Fruit fly (Drosophila melanogaster) whole organism, embryonic: ENCODE results near the gene CG42489.

ENCODE experiments used
- Bteb2 ChIP-seq: fragments of 200-800 bp; sonication (Bioruptor generic); optimal IDR thresholded peaks from 2 replicates; lab custom pipeline; 2016; ENCODE audit warnings: missing biosample characterization, missing genetic modification characterization
- CG11504 ChIP-seq: fragments of 200-800 bp; sonication (Bioruptor generic); optimal IDR thresholded peaks from 3 replicates; lab custom pipeline; 2019; ENCODE audit warnings: missing biosample characterization, mild to moderate bottlenecking, missing genetic modification characterization, moderate library complexity
- CG11695 ChIP-seq: fragments of 200-800 bp; sonication (Bioruptor generic); IDR thresholded peaks from 3 replicates; pipeline ENCODE4 v1.3.6; 2022; ENCODE audit warnings: missing biosample characterization, missing genetic modification characterization
- CG12659 ChIP-seq: fragments of 200-800 bp; sonication (Bioruptor generic); optimal IDR thresholded peaks from 3 replicates; lab custom pipeline; 2017; ENCODE audit warnings: mild to moderate bottlenecking, missing biosample characterization, missing genetic modification reagents, missing genetic modification characterization
- CG14014 ChIP-seq: fragments of 200-800 bp; sonication (Bioruptor generic); IDR thresholded peaks from 2 replicates; pipeline ENCODE4 v1.3.6; 2022; ENCODE audit warnings: missing biosample characterization, missing genetic modification characterization
- CG16779 ChIP-seq: fragments of 200-800 bp; sonication (Bioruptor generic); IDR thresholded peaks from 2 replicates; pipeline ENCODE4 v1.3.6; 2022; ENCODE audit warnings: missing biosample characterization, missing genetic modification characterization
- CG30020 ChIP-seq: fragments of 200-800 bp; optimal IDR thresholded peaks from 2 replicates; lab custom pipeline; 2019; ENCODE audit warnings: missing biosample characterization, mild to moderate bottlenecking, missing genetic modification characterization, moderate library complexity
- CG32532 ChIP-seq: fragments of 200-800 bp; sonication (Bioruptor generic); IDR thresholded peaks from 2 replicates; pipeline ENCODE4 v1.3.6; 2022; ENCODE audit warnings: missing biosample characterization, missing genetic modification characterization
- CG4707 ChIP-seq: fragments of 200-800 bp; sonication (Bioruptor generic); optimal IDR thresholded peaks from 2 replicates; lab custom pipeline; 2018; ENCODE audit warnings: missing biosample characterization, mild to moderate bottlenecking, missing genetic modification characterization, moderate library complexity
- CG4820 ChIP-seq: fragments of 200-800 bp; sonication (Bioruptor generic); optimal IDR thresholded peaks from 3 replicates; lab custom pipeline; 2016; ENCODE audit warnings: missing biosample characterization, missing genetic modification characterization
- CG7271 ChIP-seq: fragments of 200-800 bp; sonication (Bioruptor generic); optimal IDR thresholded peaks from 2 replicates; lab custom pipeline; 2018; ENCODE audit warnings: missing biosample characterization, mild to moderate bottlenecking, missing genetic modification characterization, moderate library complexity
- CG9215 ChIP-seq: fragments of 200-800 bp; sonication (Bioruptor generic); IDR thresholded peaks from 2 replicates; pipeline ENCODE4 v1.3.6; 2022; ENCODE audit warnings: missing biosample characterization, missing genetic modification characterization
- Deaf1 ChIP-seq: fragments of 200-800 bp; optimal IDR thresholded peaks from 3 replicates; lab custom pipeline; 2019; ENCODE audit warnings: missing biosample characterization, mild to moderate bottlenecking, missing genetic modification characterization, moderate library complexity
- HLH4C ChIP-seq: fragments of 200-800 bp; sonication (Bioruptor generic); IDR thresholded peaks from 3 replicates; pipeline ENCODE4 v1.3.6; 2022; ENCODE audit warnings: missing biosample characterization, missing genetic modification characterization; ENCODE audit not compliant: partially characterized antibody
- MESR4 ChIP-seq: fragments of 200-800 bp; sonication (Bioruptor generic); optimal IDR thresholded peaks from 2 replicates; lab custom pipeline; 2018; ENCODE audit warnings: missing biosample characterization, mild to moderate bottlenecking, missing genetic modification characterization, moderate library complexity
- Mrtf ChIP-seq: fragments of 200-800 bp; sonication (Bioruptor generic); IDR thresholded peaks from 3 replicates; pipeline ENCODE4 v1.3.6; 2022; ENCODE audit warnings: missing biosample characterization, missing genetic modification characterization
- NFAT ChIP-seq: fragments of 200-800 bp; sonication (Bioruptor generic); IDR thresholded peaks from 2 replicates; pipeline ENCODE4 v1.3.6; 2022; ENCODE audit warnings: missing biosample characterization, missing genetic modification characterization
- Neu2 ChIP-seq: fragments of 200-800 bp; sonication (Bioruptor generic); optimal IDR thresholded peaks from 3 replicates; lab custom pipeline; 2016; ENCODE audit warnings: missing biosample characterization, missing genetic modification characterization, borderline replicate concordance
- Rfx ChIP-seq: fragments of 200-800 bp; sonication (Bioruptor generic); IDR thresholded peaks from 2 replicates; pipeline ENCODE4 v1.3.6; 2022; ENCODE audit warnings: missing biosample characterization, missing genetic modification characterization
- Sox102F ChIP-seq: fragments of 200-800 bp; sonication (Bioruptor generic); optimal IDR thresholded peaks from 2 replicates; lab custom pipeline; 2018; ENCODE audit warnings: missing biosample characterization, mild to moderate bottlenecking, missing genetic modification characterization, moderate library complexity
- Trl ChIP-seq, 3 experiments: fragments of >200 bp in 2 of 3; fragments of 200-800 bp in 1 of 3; sonication (Bioruptor generic) in 1 of 3; optimal IDR thresholded peaks; 2 replicates in 1 of 3; 3 replicates in 2 of 3; lab custom pipeline; 2016 to 2017; ENCODE audit warnings: missing biosample characterization in 1 of 3, missing genetic modification characterization in 1 of 3
- Xbp1 ChIP-seq: fragments of 200-800 bp; sonication (Bioruptor generic); optimal IDR thresholded peaks from 3 replicates; lab custom pipeline; 2016; ENCODE audit warnings: missing biosample characterization, mild to moderate bottlenecking, missing genetic modification characterization
- bbx ChIP-seq: fragments of 200-800 bp; sonication (Bioruptor generic); IDR thresholded peaks from 2 replicates; pipeline ENCODE4 v1.3.6; 2022; ENCODE audit warnings: missing biosample characterization, missing genetic modification characterization; ENCODE audit not compliant: partially characterized antibody
- bcd ChIP-seq: fragments of 200-800 bp; sonication (Bioruptor generic); optimal IDR thresholded peaks from 2 replicates; lab custom pipeline; 2017; ENCODE audit warnings: missing biosample characterization, mild to moderate bottlenecking, missing genetic modification characterization
- cg ChIP-seq: fragments of 200-800 bp; sonication (Bioruptor generic); optimal IDR thresholded peaks from 3 replicates; lab custom pipeline; 2019; ENCODE audit warnings: missing biosample characterization, mild to moderate bottlenecking, missing genetic modification characterization, moderate library complexity
- chinmo ChIP-seq: fragments of 200-800 bp; sonication (Bioruptor generic); IDR thresholded peaks from 4 replicates; pipeline ENCODE4 v1.3.6; 2022; ENCODE audit warnings: missing biosample characterization, missing genetic modification characterization; ENCODE audit not compliant: partially characterized antibody
- ci ChIP-seq: fragments of 200-800 bp; sonication (Bioruptor generic); IDR thresholded peaks from 3 replicates; pipeline ENCODE4 v1.3.6; 2022; ENCODE audit warnings: missing biosample characterization, missing genetic modification characterization
- crc ChIP-seq: fragments of 200-800 bp; sonication (Bioruptor generic); optimal IDR thresholded peaks from 2 replicates; lab custom pipeline; 2016; ENCODE audit warnings: missing biosample characterization, missing genetic modification characterization
- ems ChIP-seq: fragments of 200-800 bp; sonication (Bioruptor generic); optimal IDR thresholded peaks from 3 replicates; lab custom pipeline; 2016; ENCODE audit warnings: missing biosample characterization, missing genetic modification characterization
- hb ChIP-seq: fragments of 200-800 bp; sonication (Bioruptor generic); IDR thresholded peaks from 3 replicates; pipeline ENCODE4 v1.3.6; 2022; ENCODE audit warnings: missing biosample characterization, missing genetic modification characterization; ENCODE audit not compliant: partially characterized antibody
- ken ChIP-seq: fragments of 200-800 bp; sonication (Bioruptor generic); IDR thresholded peaks from 3 replicates; pipeline ENCODE4 v1.3.6; 2022; ENCODE audit warnings: missing biosample characterization, missing genetic modification characterization
- klu ChIP-seq: fragments of 200-800 bp; sonication (Bioruptor generic); IDR thresholded peaks from 2 replicates; pipeline ENCODE4 v1.3.6; 2022; ENCODE audit warnings: missing biosample characterization, missing genetic modification characterization
- oc ChIP-seq: fragments of 200-800 bp; sonication (Bioruptor generic); optimal IDR thresholded peaks from 2 replicates; lab custom pipeline; 2018; ENCODE audit warnings: missing biosample characterization, mild to moderate bottlenecking, missing genetic modification characterization, moderate library complexity
- odd ChIP-seq: fragments of 200-800 bp; sonication (Bioruptor generic); optimal IDR thresholded peaks from 2 replicates; lab custom pipeline; 2017; ENCODE audit warnings: missing biosample characterization, mild to moderate bottlenecking, missing genetic modification characterization
- onecut ChIP-seq: fragments of 200-800 bp; sonication (Bioruptor generic); IDR thresholded peaks from 2 replicates; pipeline ENCODE4 v1.3.6; 2022; ENCODE audit warnings: missing biosample characterization, missing genetic modification characterization
- p53 ChIP-seq: fragments of 200-800 bp; sonication (Bioruptor generic); optimal IDR thresholded peaks from 2 replicates; lab custom pipeline; 2016; ENCODE audit warnings: missing biosample characterization, missing genetic modification characterization
- pita ChIP-seq: fragments of 200-800 bp; sonication (Bioruptor generic); optimal IDR thresholded peaks from 2 replicates; lab custom pipeline; 2017; ENCODE audit warnings: missing biosample characterization, mild to moderate bottlenecking, missing genetic modification characterization
- psq ChIP-seq: fragments of 200-800 bp; sonication (Bioruptor generic); optimal IDR thresholded peaks from 2 replicates; lab custom pipeline; 2017; ENCODE audit warnings: missing biosample characterization, missing genetic modification characterization
- row ChIP-seq: fragments of 200-800 bp; sonication (Bioruptor generic); IDR thresholded peaks from 3 replicates; pipeline ENCODE4 v1.3.6; 2022; ENCODE audit warnings: missing biosample characterization, missing genetic modification characterization
- sc ChIP-seq, 3 experiments: fragments of >200 bp in 2 of 3; fragments of 200-800 bp in 1 of 3; sonication (Bioruptor generic) in 1 of 3; optimal IDR thresholded peaks; 2 replicates in 2 of 3; 3 replicates in 1 of 3; lab custom pipeline; 2017; ENCODE audit warnings: mild to moderate bottlenecking in 1 of 3, missing biosample characterization in 1 of 3, missing genetic modification characterization in 1 of 3, missing genetic modification reagents in 1 of 3
- sd ChIP-seq: fragments of 200-800 bp; sonication (Bioruptor generic); optimal IDR thresholded peaks from 3 replicates; lab custom pipeline; 2018; ENCODE audit warnings: missing biosample characterization, mild to moderate bottlenecking, missing genetic modification characterization, moderate library complexity
- sens-2 ChIP-seq: fragments of 200-800 bp; sonication (Bioruptor generic); IDR thresholded peaks from 2 replicates; pipeline ENCODE4 v1.3.6; 2022; ENCODE audit warnings: missing biosample characterization, missing genetic modification characterization
- shn ChIP-seq: fragments of 200-800 bp; sonication (Bioruptor generic); optimal IDR thresholded peaks from 3 replicates; lab custom pipeline; 2016; ENCODE audit warnings: missing biosample characterization, missing genetic modification characterization
- slbo ChIP-seq: fragments of 200-800 bp; sonication (Bioruptor generic); IDR thresholded peaks from 2 replicates; pipeline ENCODE4 v1.3.6; 2022; ENCODE audit warnings: missing biosample characterization, missing genetic modification characterization
- slp2 ChIP-seq: fragments of 200-800 bp; sonication (Bioruptor generic); optimal IDR thresholded peaks from 2 replicates; lab custom pipeline; 2016; ENCODE audit warnings: missing biosample characterization, missing genetic modification characterization
- sqz ChIP-seq: fragments of 200-800 bp; sonication (Bioruptor generic); optimal IDR thresholded peaks from 3 replicates; lab custom pipeline; 2018; ENCODE audit warnings: missing biosample characterization, mild to moderate bottlenecking, missing genetic modification characterization
- tll ChIP-seq, 2 experiments: fragments of 200-800 bp in 1 of 2; fragments of >200 bp in 1 of 2; sonication (Bioruptor generic) in 1 of 2; optimal IDR thresholded peaks; 2 replicates each; lab custom pipeline; 2017 to 2019; ENCODE audit warnings: missing biosample characterization in 2 of 2, missing genetic modification characterization in 2 of 2, mild to moderate bottlenecking in 1 of 2, moderate library complexity in 1 of 2
- z ChIP-seq: fragments of 200-800 bp; sonication (Bioruptor generic); IDR thresholded peaks from 3 replicates; pipeline ENCODE4 v1.3.6; 2022; ENCODE audit warnings: missing biosample characterization, missing genetic modification characterization

The CG42489 gene

DNA sequence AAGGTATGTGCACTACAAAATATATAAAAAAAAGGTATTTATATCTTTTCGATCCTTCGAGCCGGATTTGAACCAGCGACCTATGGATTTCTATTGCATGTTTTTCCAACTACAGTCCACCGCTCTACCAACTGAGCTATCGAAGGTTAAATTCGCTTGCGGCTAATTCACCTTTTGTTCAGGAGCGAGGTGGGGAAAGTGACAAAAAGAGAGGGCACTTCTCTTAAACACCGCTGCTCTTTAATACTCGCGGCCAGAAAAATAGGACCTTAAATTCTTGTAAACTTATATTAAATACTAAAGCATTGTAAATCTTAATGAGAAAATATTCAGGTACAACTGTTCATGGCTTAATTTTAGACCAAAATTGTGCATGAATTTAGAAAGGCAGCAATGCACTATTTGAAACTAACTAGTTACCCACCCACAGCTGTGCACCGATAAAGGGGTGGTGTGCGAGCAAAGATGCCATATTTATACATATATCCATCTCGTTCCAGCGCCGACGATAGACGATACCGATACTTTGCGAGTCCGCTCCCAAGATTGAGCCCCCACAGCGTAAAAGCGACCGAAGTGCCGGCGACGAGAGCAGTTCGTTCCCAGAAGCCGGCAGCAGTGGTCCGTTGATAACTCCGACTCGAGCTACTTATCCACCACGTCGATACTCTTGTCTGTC is 14.6 kb upstream of the CG42489 start (continued):
- TF ChIP-seq klu (GFP tag; lab: Robert Waterston, UW) (peak; percentile 84), slbo (GFP tag; lab: Robert Waterston, UW) (peak; percentile 96), slp2 (GFP tag; lab: Kevin White, UChicago) (peak; percentile 96), crc (GFP tag; lab: Kevin White, UChicago) (peak; percentile 96), row (GFP tag; lab: Robert Waterston, UW) (peak; percentile 97), CG14014 (GFP tag; lab: Robert Waterston, UW) (peak; percentile 96), shn (GFP tag; lab: Kevin White, UChicago) (peak; percentile 91), Xbp1 (GFP tag; lab: Kevin White, UChicago) (peak; percentile 98), MESR4 (GFP tag; lab: Kevin White, UChicago) (peak; percentile 81), sd (tag; lab: Kevin White, UChicago) (peak; percentile 92), chinmo (GFP tag; lab: Robert Waterston, UW) (0 out of 4 replicates have a peak, but pooled peaks have one; percentile 77), CG12659 (GFP tag; lab: Kevin White, UChicago) (peak; percentile 99), CG9215 (peak; percentile 89), ci (GFP tag; lab: Robert Waterston, UW) (peak; percentile 99), sqz (GFP tag; lab: Kevin White, UChicago) (peak; percentile 95), sens-2 (GFP tag; lab: Robert Waterston, UW) (peak; percentile 94), tll (GFP tag; optimal IDR thresholded peaks at IDR 0.05; lab: Kevin White, UChicago) (peak in 1 of 2 experiments; percentile 64), sc (optimal IDR thresholded peaks at IDR 0.05; lab: Kevin White, UChicago) (no peak), sc (GFP tag; optimal IDR thresholded peaks at IDR 0.05; lab: Kevin White, UChicago) (peak; percentile 97), NFAT (peak; percentile 92), CG7271 (peak; percentile 92), psq (GFP tag; lab: Kevin White, UChicago) (peak; percentile 88), CG30020 (tag; lab: Kevin White, UChicago) (peak; percentile 81), z (peak; percentile 80; the same call in 2 of the 3 replicates), Mrtf (GFP tag; lab: Robert Waterston, UW) (peak; percentile 93), odd (GFP tag; lab: Kevin White, UChicago) (peak; percentile 98), CG16779 (GFP tag; lab: Robert Waterston, UW) (peak; percentile 96), bcd (peak; percentile 98), CG4707 (GFP tag; lab: Kevin White, UChicago) (peak; percentile 95), Deaf1 (tag; lab: Kevin White, UChicago) (peak; percentile 95), oc (tag; lab: Kevin White, UChicago) (peak; percentile 98), Rfx (GFP tag; lab: Robert Waterston, UW) (peak; percentile 97), CG4820 (GFP tag; lab: Kevin White, UChicago) (peak; percentile 97), cg (GFP tag; lab: Kevin White, UChicago) (no peak), onecut (GFP tag; lab: Robert Waterston, UW) (peak; percentile 95), CG11504 (tag; lab: Kevin White, UChicago) (peak; percentile 97), pita (no peak), bbx (GFP tag; lab: Robert Waterston, UW) (peak; percentile 75), ken (peak; percentile 96), p53 (peak; percentile 91), Trl (optimal IDR thresholded peaks at IDR 0.05; lab: Kevin White, UChicago) (peak; percentile 78 to 85), Trl (GFP tag; optimal IDR thresholded peaks at IDR 0.05; lab: Kevin White, UChicago) (peak; percentile 98), ems (GFP tag; lab: Kevin White, UChicago) (peak; percentile 98), Sox102F (GFP tag; lab: Kevin White, UChicago) (peak; percentile 97), CG32532 (GFP tag; lab: Robert Waterston, UW) (peak; percentile 97), CG11695 (GFP tag; lab: Robert Waterston, UW) (peak; percentile 98), Neu2 (GFP tag; lab: Kevin White, UChicago) (peak; percentile 83), HLH4C (peak; percentile 60; the same call in 2 of the 3 replicates), hb (GFP tag; lab: Robert Waterston, UW) (peak; percentile 61), Bteb2 (GFP tag; lab: Kevin White, UChicago) (peak; percentile 97)
